Fruit fly (Drosophila melanogaster): ENCODE results near the gene CG33286.

The CG33286 gene

dm6 chr3L:20949371-20950135 is 24.9 kb downstream of the CG33286 start, which contains the start of gene fng:
Gene fng (minus strand): TSS chr3L:20949512.
- TF ChIP-seq pan (optimal IDR thresholded peaks at IDR 0.05) (no peak), EcR (GFP tag; optimal IDR thresholded peaks at IDR 0.05) (no peak), psq (optimal IDR thresholded peaks at IDR 0.05) (no peak), CG8478 (optimal IDR thresholded peaks at IDR 0.05) (no peak), Dll (optimal IDR thresholded peaks at IDR 0.05) (peak; percentile 83), usp (GFP tag; optimal IDR thresholded peaks at IDR 0.05) (no peak)

dm6 chr3L:20948404-20948803 is 26.1 kb downstream of the CG33286 start:
- TF ChIP-seq Dll (optimal IDR thresholded peaks at IDR 0.05) (no peak), pan (optimal IDR thresholded peaks at IDR 0.05) (no peak), usp (GFP tag; optimal IDR thresholded peaks at IDR 0.05) (no peak)

- TF ChIP-seq Dll (optimal IDR thresholded peaks at IDR 0.05) (no peak), EcR (GFP tag; optimal IDR thresholded peaks at IDR 0.05) (no peak), pan (optimal IDR thresholded peaks at IDR 0.05) (no peak), psq (optimal IDR thresholded peaks at IDR 0.05) (no peak), CG8478 (optimal IDR thresholded peaks at IDR 0.05) (no peak), usp (GFP tag; optimal IDR thresholded peaks at IDR 0.05) (no peak)
Observed at dm6 chr3L:20946944-20947343, 27.6 kb downstream of the CG33286 start.

dm6 chr3L:20946054-20946453 is 28.4 kb downstream of the CG33286 start:
- TF ChIP-seq psq (optimal IDR thresholded peaks at IDR 0.05) = no peak
- TF ChIP-seq Dll (optimal IDR thresholded peaks at IDR 0.05) = no peak
- TF ChIP-seq pan (optimal IDR thresholded peaks at IDR 0.05) = no peak
- no peak for TF ChIP-seq EcR (GFP tag; optimal IDR thresholded peaks at IDR 0.05)
- no peak for TF ChIP-seq usp (GFP tag; optimal IDR thresholded peaks at IDR 0.05)
- TF ChIP-seq CG8478 (optimal IDR thresholded peaks at IDR 0.05) = no peak

- no peak for TF ChIP-seq usp (GFP tag; optimal IDR thresholded peaks at IDR 0.05)
- TF ChIP-seq psq (optimal IDR thresholded peaks at IDR 0.05) = no peak
- TF ChIP-seq Dll (optimal IDR thresholded peaks at IDR 0.05) = no peak
- no peak for TF ChIP-seq pan (optimal IDR thresholded peaks at IDR 0.05)
- no peak for TF ChIP-seq EcR (GFP tag; optimal IDR thresholded peaks at IDR 0.05)
- TF ChIP-seq CG8478 (optimal IDR thresholded peaks at IDR 0.05) = no peak
Observed at dm6 chr3L:20944180-20944579, 30.3 kb downstream of the CG33286 start.

- TF ChIP-seq CG8478 (optimal IDR thresholded peaks at IDR 0.05) (no peak), psq (optimal IDR thresholded peaks at IDR 0.05) (no peak), EcR (GFP tag; optimal IDR thresholded peaks at IDR 0.05) (no peak), pan (optimal IDR thresholded peaks at IDR 0.05) (no peak), Dll (optimal IDR thresholded peaks at IDR 0.05) (no peak), usp (GFP tag; optimal IDR thresholded peaks at IDR 0.05) (no peak)
Observed at dm6 chr3L:20942076-20942475, 32.4 kb downstream of the CG33286 start.

- TF ChIP-seq Dll (optimal IDR thresholded peaks at IDR 0.05) (peak; percentile 8), EcR (GFP tag; optimal IDR thresholded peaks at IDR 0.05) (no peak), psq (optimal IDR thresholded peaks at IDR 0.05) (no peak)
Observed at dm6 chr3L:20933706-20934105, 40.8 kb downstream of the CG33286 start.

dm6 chr3L:20932556-20932955 is 41.9 kb downstream of the CG33286 start:
- TF ChIP-seq Dll (optimal IDR thresholded peaks at IDR 0.05) (no peak), pan (optimal IDR thresholded peaks at IDR 0.05) (no peak), EcR (GFP tag; optimal IDR thresholded peaks at IDR 0.05) (no peak), CG8478 (optimal IDR thresholded peaks at IDR 0.05) (no peak), psq (optimal IDR thresholded peaks at IDR 0.05) (no peak), usp (GFP tag; optimal IDR thresholded peaks at IDR 0.05) (no peak)

- TF ChIP-seq Dll (optimal IDR thresholded peaks at IDR 0.05) = no peak
- TF ChIP-seq pan (optimal IDR thresholded peaks at IDR 0.05) = no peak
- TF ChIP-seq usp (GFP tag; optimal IDR thresholded peaks at IDR 0.05) = no peak
- TF ChIP-seq psq (optimal IDR thresholded peaks at IDR 0.05) = no peak
- no peak for TF ChIP-seq EcR (GFP tag; optimal IDR thresholded peaks at IDR 0.05)
- TF ChIP-seq CG8478 (optimal IDR thresholded peaks at IDR 0.05) = no peak
Observed at dm6 chr3L:20931510-20931909, 43.0 kb downstream of the CG33286 start.

dm6 chr3L:20930059-20930785 is 44.3 kb downstream of the CG33286 start:
- TF ChIP-seq psq (optimal IDR thresholded peaks at IDR 0.05) (no peak), usp (GFP tag; optimal IDR thresholded peaks at IDR 0.05) (no peak), Dll (optimal IDR thresholded peaks at IDR 0.05) (no peak), CG8478 (optimal IDR thresholded peaks at IDR 0.05) (no peak), pan (optimal IDR thresholded peaks at IDR 0.05) (no peak), EcR (GFP tag; optimal IDR thresholded peaks at IDR 0.05) (no peak)

dm6 chr3L:20929418-20929817 is 45.1 kb downstream of the CG33286 start:
- TF ChIP-seq psq (optimal IDR thresholded peaks at IDR 0.05) (no peak), usp (GFP tag; optimal IDR thresholded peaks at IDR 0.05) (no peak), Dll (optimal IDR thresholded peaks at IDR 0.05) (no peak)

dm6 chr3L:20927526-20927925 is 47.0 kb downstream of the CG33286 start, which contains the start of gene CG10589:
Gene CG10589 (plus strand): TSS chr3L:20927826.
- TF ChIP-seq psq (optimal IDR thresholded peaks at IDR 0.05) = no peak
- no peak for TF ChIP-seq usp (GFP tag; optimal IDR thresholded peaks at IDR 0.05)
- no peak for TF ChIP-seq EcR (GFP tag; optimal IDR thresholded peaks at IDR 0.05)
- TF ChIP-seq CG8478 (optimal IDR thresholded peaks at IDR 0.05) = no peak
- no peak for TF ChIP-seq pan (optimal IDR thresholded peaks at IDR 0.05)
- TF ChIP-seq Dll (optimal IDR thresholded peaks at IDR 0.05) = no peak

Measured in whole organism.